Worm (Caenorhabditis elegans) whole organism, L4 larva: ENCODE results near the gene mbl-1.

Experiments used
- D1046.2 ChIP-seq: fragments of 200-800 bp; sonication (Bioruptor generic); IDR thresholded peaks from 2 replicates; pipeline ENCODE4 v1.3.6; 2022; ENCODE audit warnings: missing genetic modification characterization, missing compliant biosample characterization
- F26F4.8 ChIP-seq: fragments of 200-800 bp; sonication (Bioruptor generic); conservative IDR thresholded peaks from 2 replicates; pipeline ENCODE4 v1.3.6; 2022; ENCODE audit warnings: missing genetic modification characterization, missing compliant biosample characterization
- F37D6.2 ChIP-seq: sonication (generic microtip); optimal IDR thresholded peaks from 2 replicates; lab custom pipeline; 2016; ENCODE audit warnings: mild to moderate bottlenecking, missing genetic modification characterization, missing compliant biosample characterization
- F44E2.7 ChIP-seq: fragments of 200-800 bp; sonication (Bioruptor generic); IDR thresholded peaks from 2 replicates; pipeline ENCODE4 v2.1.2; 2022; ENCODE audit warnings: missing genetic modification characterization, missing compliant biosample characterization
- F49E8.2 ChIP-seq: sonication (generic microtip); optimal IDR thresholded peaks from 2 replicates; lab custom pipeline; 2016; ENCODE audit warnings: missing compliant biosample characterization, mild to moderate bottlenecking, missing genetic modification characterization, borderline replicate concordance
- aha-1 ChIP-seq: fragments of 150-350 bp; peaks from one replicate; lab custom pipeline; 2014; ENCODE audit warnings: missing biosample characterization, missing genetic modification characterization
- ama-1 ChIP-seq: fragments of 150-350 bp; optimal IDR thresholded peaks from 2 replicates; lab custom pipeline; 2014; ENCODE audit warnings: inconsistent platforms, mixed read lengths
- arid-1 ChIP-seq: fragments of 200-800 bp; sonication (Bioruptor generic); conservative IDR thresholded peaks from 2 replicates; pipeline ENCODE4 v1.3.6; 2022; ENCODE audit warnings: missing genetic modification reagents, missing genetic modification characterization, missing compliant biosample characterization
- ceh-44 ChIP-seq: fragments of 200-800 bp; sonication (Bioruptor generic); IDR thresholded peaks from 2 replicates; pipeline ENCODE4 v1.3.6; 2022; ENCODE audit warnings: missing genetic modification reagents, missing genetic modification characterization, missing compliant biosample characterization
- ceh-82 ChIP-seq: sonication (generic microtip); optimal IDR thresholded peaks from 2 replicates; lab custom pipeline; 2017; ENCODE audit warnings: missing biosample characterization, missing genetic modification characterization
- ces-1 ChIP-seq: fragments of 150-350 bp; sonication (generic microtip); optimal IDR thresholded peaks from 4 replicates; lab custom pipeline; 2014; ENCODE audit warnings: missing biosample characterization, missing genetic modification reagents, missing genetic modification characterization
- cey-2 ChIP-seq: sonication (generic microtip); optimal IDR thresholded peaks from 3 replicates; lab custom pipeline; 2017; ENCODE audit warnings: missing genetic modification characterization, mild to moderate bottlenecking, missing compliant biosample characterization, antibody characterized with exemption, borderline replicate concordance; ENCODE audit not compliant: insufficient read depth
- daf-19 ChIP-seq: fragments of 200-800 bp; sonication (Bioruptor generic); conservative IDR thresholded peaks from 2 replicates; pipeline ENCODE4 v1.3.6; 2022; ENCODE audit warnings: missing genetic modification characterization, missing compliant biosample characterization
- dmd-8 ChIP-seq: fragments of 200-800 bp; sonication (Bioruptor generic); IDR thresholded peaks from 2 replicates; pipeline ENCODE4 v1.3.6; 2022; ENCODE audit warnings: missing genetic modification characterization, missing compliant biosample characterization
- dmd-9 ChIP-seq: fragments of 200-800 bp; sonication (Bioruptor generic); IDR thresholded peaks from 2 replicates; pipeline ENCODE4 v1.3.6; 2022; ENCODE audit warnings: missing genetic modification reagents, missing genetic modification characterization, missing compliant biosample characterization
- dpl-1 ChIP-seq: fragments of 150-350 bp; optimal IDR thresholded peaks from 2 replicates; lab custom pipeline; 2014; ENCODE audit warnings: missing biosample characterization, missing genetic modification reagents, missing genetic modification characterization
- duxl-1 ChIP-seq: sonication (generic microtip); optimal IDR thresholded peaks from 2 replicates; lab custom pipeline; 2016; ENCODE audit warnings: mild to moderate bottlenecking, missing genetic modification characterization, moderate library complexity, missing compliant biosample characterization; ENCODE audit not compliant: poor library complexity
- dve-1 ChIP-seq: sonication (generic microtip); optimal IDR thresholded peaks from 2 replicates; lab custom pipeline; 2017; ENCODE audit warnings: antibody characterized with exemption, mild to moderate bottlenecking, missing genetic modification characterization, missing compliant biosample characterization; ENCODE audit not compliant: insufficient read depth
- egl-27 ChIP-seq: sonication (generic microtip); optimal IDR thresholded peaks from 3 replicates; lab custom pipeline; 2017; ENCODE audit warnings: missing biosample characterization, missing genetic modification reagents, missing genetic modification characterization
- fos-1 ChIP-seq: fragments of 150-350 bp; optimal IDR thresholded peaks from 2 replicates; lab custom pipeline; 2014; ENCODE audit warnings: missing biosample characterization, missing genetic modification characterization
- gei-8 ChIP-seq: fragments of 200-800 bp; sonication (Bioruptor generic); optimal IDR thresholded peaks from 2 replicates; lab custom pipeline; 2018; ENCODE audit warnings: mild to moderate bottlenecking, missing genetic modification characterization, missing compliant biosample characterization
- hif-1 ChIP-seq, 2 experiments: sonication (generic microtip); optimal IDR thresholded peaks; 2 replicates each; lab custom pipeline; 2016 to 2017; ENCODE audit warnings: missing compliant biosample characterization in 2 of 2, missing genetic modification characterization in 2 of 2, missing genetic modification reagents in 2 of 2, missing genotype in 2 of 2, mild to moderate bottlenecking in 1 of 2
- hlh-11 ChIP-seq: fragments of 200-800 bp; sonication (Bioruptor generic); optimal IDR thresholded peaks from 2 replicates; lab custom pipeline; 2018; ENCODE audit warnings: mild to moderate bottlenecking, missing genetic modification characterization, missing compliant biosample characterization
- lim-7 ChIP-seq: fragments of 200-800 bp; sonication (Bioruptor generic); IDR thresholded peaks from 2 replicates; pipeline ENCODE4 v1.3.6; 2022; ENCODE audit warnings: missing genetic modification characterization, missing compliant biosample characterization
- lin-15B ChIP-seq: fragments of 150-350 bp; sonication (generic microtip); optimal IDR thresholded peaks from 3 replicates; lab custom pipeline; 2014; ENCODE audit warnings: missing biosample characterization, missing genetic modification characterization
- lin-29 ChIP-seq: fragments of 200-800 bp; sonication (Bioruptor generic); IDR thresholded peaks from 2 replicates; pipeline ENCODE4 v1.3.6; 2022; ENCODE audit warnings: missing genetic modification reagents, missing genetic modification characterization, missing compliant biosample characterization
- lin-39 ChIP-seq: fragments of 150-350 bp; optimal IDR thresholded peaks from 2 replicates; lab custom pipeline; 2014; ENCODE audit warnings: missing biosample characterization, missing genetic modification reagents, missing genetic modification characterization
- lsy-2 ChIP-seq, 2 experiments: fragments of 150-350 bp in 1 of 2; sonication (generic microtip) in 1 of 2; optimal IDR thresholded peaks; 2 replicates each; lab custom pipeline; 2014 to 2017; ENCODE audit warnings: missing biosample characterization in 2 of 2, missing genetic modification characterization in 2 of 2
- mdt-29 ChIP-seq: fragments of 200-800 bp; sonication (Bioruptor generic); IDR thresholded peaks from 2 replicates; pipeline ENCODE4 v1.3.6; 2022; ENCODE audit warnings: missing genetic modification reagents, missing genetic modification characterization, missing compliant biosample characterization
- mep-1 ChIP-seq: fragments of 150-350 bp; sonication (generic microtip); optimal IDR thresholded peaks from 3 replicates; lab custom pipeline; 2014; ENCODE audit warnings: missing biosample characterization, missing genetic modification characterization
- mes-2 ChIP-seq: sonication (generic microtip); optimal IDR thresholded peaks from 2 replicates; lab custom pipeline; 2016; ENCODE audit warnings: missing genotype, mild to moderate bottlenecking, missing genetic modification characterization, missing compliant biosample characterization; ENCODE audit not compliant: poor library complexity, severe bottlenecking
- mxl-2 ChIP-seq: fragments of 200-800 bp; sonication (Bioruptor generic); conservative IDR thresholded peaks from 2 replicates; pipeline ENCODE4 v1.3.6; 2022; ENCODE audit warnings: missing genetic modification reagents, missing genetic modification characterization, missing compliant biosample characterization
- mxl-3 ChIP-seq: fragments of 200-800 bp; sonication (Bioruptor generic); optimal IDR thresholded peaks from 2 replicates; lab custom pipeline; 2018; ENCODE audit warnings: mild to moderate bottlenecking, missing genetic modification characterization, missing compliant biosample characterization
- nhr-10 ChIP-seq: fragments of 150-350 bp; optimal IDR thresholded peaks from 2 replicates; lab custom pipeline; 2014; ENCODE audit warnings: missing biosample characterization, missing genetic modification characterization
- nhr-237 ChIP-seq: sonication (generic microtip); optimal IDR thresholded peaks from 2 replicates; lab custom pipeline; 2017; ENCODE audit warnings: missing biosample characterization, missing genetic modification characterization
- nhr-76 ChIP-seq: fragments of 150-350 bp; optimal IDR thresholded peaks from 2 replicates; lab custom pipeline; 2014; ENCODE audit warnings: missing biosample characterization, missing genetic modification characterization
- nhr-77 ChIP-seq: fragments of 150-350 bp; optimal IDR thresholded peaks from 2 replicates; lab custom pipeline; 2014; ENCODE audit warnings: missing biosample characterization, missing genetic modification characterization
- rbr-2 ChIP-seq: sonication (generic microtip); optimal IDR thresholded peaks from 2 replicates; lab custom pipeline; 2016; ENCODE audit warnings: missing genotype, missing genetic modification characterization, missing compliant biosample characterization
- saeg-2 ChIP-seq: fragments of 200-800 bp; sonication (Bioruptor generic); IDR thresholded peaks from 2 replicates; pipeline ENCODE4 v1.3.6; 2022; ENCODE audit warnings: missing genetic modification reagents, missing genetic modification characterization, missing compliant biosample characterization
- spr-1 ChIP-seq: sonication (generic microtip); optimal IDR thresholded peaks from 2 replicates; lab custom pipeline; 2016; ENCODE audit warnings: mild to moderate bottlenecking, missing genetic modification characterization, missing compliant biosample characterization
- unc-39 ChIP-seq: sonication (generic microtip); optimal IDR thresholded peaks from 2 replicates; lab custom pipeline; 2017; ENCODE audit warnings: missing biosample characterization, missing genetic modification characterization
- unc-62 ChIP-seq, 3 experiments: fragments of 150-350 bp in 1 of 3; sonication (generic microtip); optimal IDR thresholded peaks in 2 of 3; peaks in 1 of 3; 1 replicate in 1 of 3; 2 replicates in 2 of 3; lab custom pipeline; 2014 to 2017; ENCODE audit warnings: missing biosample characterization in 3 of 3, missing genetic modification characterization in 3 of 3, missing genetic modification reagents in 3 of 3, missing genotype in 1 of 3
- vab-7 ChIP-seq: fragments of 200-800 bp; sonication (Bioruptor generic); IDR thresholded peaks from 2 replicates; pipeline ENCODE4 v1.3.6; 2022; ENCODE audit warnings: missing genetic modification reagents, missing genetic modification characterization, missing compliant biosample characterization
- zip-11 ChIP-seq: fragments of 200-800 bp; sonication (Bioruptor generic); IDR thresholded peaks from 2 replicates; pipeline ENCODE4 v1.3.6; 2022; ENCODE audit warnings: missing genetic modification characterization, missing compliant biosample characterization
- ztf-11 ChIP-seq: fragments of 150-350 bp; optimal IDR thresholded peaks from 2 replicates; lab custom pipeline; 2014; ENCODE audit warnings: missing biosample characterization, missing genetic modification characterization
- ztf-7 ChIP-seq: fragments of 150-350 bp; optimal IDR thresholded peaks from 2 replicates; lab custom pipeline; 2014; ENCODE audit warnings: missing biosample characterization, missing genetic modification characterization

mbl-1 gene

DNA sequence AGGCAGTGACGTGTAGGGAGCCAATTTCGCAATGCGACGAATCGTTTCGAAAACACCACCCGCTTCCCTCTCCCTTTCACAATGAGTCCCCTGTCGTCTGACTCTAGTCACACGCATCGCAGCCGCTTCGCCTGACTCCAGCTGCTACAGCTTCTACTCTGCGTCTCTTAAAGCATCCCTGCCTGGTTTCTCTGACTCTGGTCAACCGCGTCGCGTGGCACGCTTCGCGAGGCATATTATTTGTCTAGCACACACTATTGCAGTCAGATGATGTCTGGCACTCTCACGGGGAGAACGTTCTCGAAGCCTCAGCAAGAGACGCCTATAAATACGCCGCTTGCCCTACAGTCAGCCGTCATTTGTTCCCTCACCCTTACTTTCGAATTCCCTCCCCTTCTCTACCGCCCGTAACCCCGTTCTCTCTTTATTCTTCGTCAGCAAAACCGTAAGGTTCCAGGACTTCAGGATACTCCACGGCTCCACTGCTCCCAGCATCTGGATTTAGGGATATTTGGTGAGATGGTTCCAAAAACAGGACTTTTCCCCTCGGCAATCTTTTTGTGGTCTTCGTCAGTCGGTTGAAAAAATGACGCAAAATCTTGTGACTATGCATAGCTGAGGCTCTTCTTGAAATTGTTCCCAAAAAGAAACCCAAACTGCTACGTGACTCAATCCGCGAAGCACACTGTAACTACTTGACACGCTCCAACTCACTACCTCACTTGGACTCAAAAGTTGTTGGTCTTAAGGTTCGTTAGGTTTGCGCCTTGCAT lies 48.7 kb upstream of the mbl-1 start (continued):
- TF ChIP-seq F26F4.8 (GFP tag; lab: Robert Waterston, UW) (no peak), ztf-11 (tag; lab: Kevin White, UChicago) (no peak), fos-1 (no peak), lim-7 (GFP tag; lab: Robert Waterston, UW) (peak; percentile 72), nhr-77 (peak; percentile 77), ceh-82 (tag; lab: Kevin White, UChicago) (no peak), mxl-2 (peak; percentile 47; the same call in 1 of the 2 replicates), hif-1 (tag; optimal IDR thresholded peaks at IDR 0.05; lab: Kevin White, UChicago) (peak; percentile 79 to 94), D1046.2 (peak; percentile 77; the same call in 1 of the 2 replicates), cey-2 (tag; lab: Kevin White, UChicago) (no peak)

DNA sequence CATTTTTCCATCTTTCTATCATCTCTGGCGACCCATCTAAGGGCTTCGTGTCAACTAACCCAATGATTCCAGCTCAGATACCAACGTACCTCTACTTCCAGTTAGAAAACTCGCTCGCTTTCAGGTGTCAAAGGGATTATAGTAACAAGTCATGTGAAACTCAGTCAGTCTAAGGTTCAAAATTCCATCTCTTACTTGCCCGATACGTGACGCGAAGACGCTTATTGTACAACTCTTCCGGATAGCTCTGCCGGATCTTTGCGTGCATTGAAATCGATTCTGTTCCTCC lies 48.1 kb upstream of the mbl-1 start:
- peak; percentile 8 for TF ChIP-seq mes-2
- no peak for TF ChIP-seq lin-29
- no peak for TF ChIP-seq ces-1 (GFP tag; lab: Kevin White, UChicago)
- TF ChIP-seq lin-39 (tag; lab: Kevin White, UChicago): no peak
- TF ChIP-seq ama-1: peak; percentile 69
- peak; percentile 93 for TF ChIP-seq aha-1 (tag; lab: Kevin White, UChicago)
- TF ChIP-seq unc-62 (GFP tag; optimal IDR thresholded peaks at IDR 0.05 in 1 of 2; lab: Kevin White, UChicago): peak in 1 of 2 experiments; percentile 95
- no peak for TF ChIP-seq unc-62 (tag; optimal IDR thresholded peaks at IDR 0.05; lab: Kevin White, UChicago)
- TF ChIP-seq fos-1: no peak
- peak; percentile 48 for TF ChIP-seq duxl-1
- no peak for TF ChIP-seq F37D6.2 (tag; lab: Kevin White, UChicago)
- TF ChIP-seq mep-1: no peak

DNA sequence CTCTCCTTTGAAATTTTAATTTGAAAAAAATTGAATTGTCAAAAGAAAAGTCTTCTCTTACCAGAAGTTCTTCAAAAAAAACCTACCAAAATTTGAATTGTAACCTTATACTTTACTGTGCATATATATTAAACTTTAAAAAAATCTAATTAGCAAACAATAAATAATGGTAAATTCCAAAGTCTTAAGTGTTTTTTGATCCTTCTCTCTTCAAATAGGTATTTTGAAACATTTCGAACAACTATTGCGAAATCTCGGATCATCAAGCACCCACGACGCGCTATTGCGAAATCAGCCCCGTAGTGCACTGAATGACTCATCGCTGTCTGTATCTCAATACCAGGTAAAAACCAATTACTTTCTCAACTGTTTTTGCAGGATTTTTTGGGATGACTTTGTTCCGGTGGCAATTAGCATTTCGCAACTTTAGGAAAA lies 47.7 kb upstream of the mbl-1 start:
- TF ChIP-seq spr-1 (no peak), arid-1 (GFP tag; lab: Robert Waterston, UW) (peak; percentile 84), ztf-7 (tag; lab: Kevin White, UChicago) (peak; percentile 55), dmd-9 (GFP tag; lab: Robert Waterston, UW) (peak; percentile 55; the same call in 1 of the 2 replicates), lin-29 (peak; percentile 44), lim-7 (GFP tag; lab: Robert Waterston, UW) (peak; percentile 95), gei-8 (GFP tag; lab: Kevin White, UChicago) (no peak), mxl-3 (GFP tag; lab: Kevin White, UChicago) (peak; percentile 67), ztf-11 (tag; lab: Kevin White, UChicago) (no peak), nhr-76 (tag; lab: Kevin White, UChicago) (no peak), mdt-29 (GFP tag; lab: Robert Waterston, UW) (peak; percentile 81), hlh-11 (tag; lab: Kevin White, UChicago) (peak; percentile 52), ceh-44 (GFP tag; lab: Robert Waterston, UW) (peak; percentile 33; the same call in 1 of the 2 replicates), nhr-237 (no peak), ama-1 (peak; percentile 99), nhr-10 (tag; lab: Kevin White, UChicago) (peak; percentile 94), zip-11 (GFP tag; lab: Robert Waterston, UW) (peak; percentile 44; the same call in 1 of the 2 replicates), daf-19 (no peak), F49E8.2 (tag; lab: Kevin White, UChicago) (no peak), lsy-2 (tag; optimal IDR thresholded peaks at IDR 0.05; lab: Kevin White, UChicago) (peak; percentile 66 to 83), egl-27 (tag; lab: Kevin White, UChicago) (no peak), dve-1 (tag; lab: Kevin White, UChicago) (peak; percentile 71), lin-15B (tag; lab: Kevin White, UChicago) (no peak), mep-1 (peak; percentile 78), duxl-1 (peak; percentile 59), rbr-2 (no peak), dpl-1 (GFP tag; lab: Kevin White, UChicago) (no peak), saeg-2 (GFP tag; lab: Robert Waterston, UW) (peak; percentile 58; the same call in 1 of the 2 replicates), vab-7 (peak; percentile 61; the same call in 1 of the 2 replicates), unc-39 (tag; lab: Kevin White, UChicago) (no peak), mxl-2 (peak; percentile 65; the same call in 1 of the 2 replicates), dmd-8 (no peak), F44E2.7 (GFP tag; lab: Robert Waterston, UW) (peak; percentile 80; the same call in 1 of the 2 replicates)
